Worm (Caenorhabditis elegans): Measurements from ENCODE around the gene Y53F4B.7.

DNA sequence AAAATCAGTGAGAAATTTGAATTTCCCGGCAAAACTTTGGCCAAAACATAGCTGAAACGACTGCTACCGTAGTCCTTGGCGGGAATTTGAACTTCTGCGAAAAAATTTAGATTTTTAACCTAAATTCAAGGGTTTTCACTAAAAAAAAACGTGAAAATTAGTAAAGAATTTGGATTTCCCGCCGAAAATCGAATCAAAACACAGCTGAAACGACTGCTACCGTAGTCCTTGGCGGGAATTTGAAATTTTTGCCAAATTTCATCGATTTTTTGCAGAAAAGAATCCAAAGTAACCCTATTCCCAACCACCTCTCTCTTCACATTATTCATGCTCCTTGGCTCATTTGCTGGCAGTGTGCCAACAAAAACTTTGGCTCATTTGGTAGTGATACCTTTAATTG, 32.4 kb downstream of the Y53F4B.7 start:
- TF ChIP-seq ceh-20 (GFP tag; IDR thresholded peaks at IDR 0.05): no peak
- TF ChIP-seq daf-8 (GFP tag; IDR thresholded peaks at IDR 0.05): no peak
- TF ChIP-seq snpc-4 (tag; optimal IDR thresholded peaks at IDR 0.05): no peak
- peak in 1 of 2 experiments; percentile 56 for TF ChIP-seq lsy-2 (tag; optimal IDR thresholded peaks at IDR 0.05)
- TF ChIP-seq spr-3 (GFP tag; optimal IDR thresholded peaks at IDR 0.05): no peak
- no peak for TF ChIP-seq Y5F2A.4 (GFP tag; optimal IDR thresholded peaks at IDR 0.05)
- no peak for TF ChIP-seq fos-1 (tag; optimal IDR thresholded peaks at IDR 0.05)
- no peak for TF ChIP-seq unc-62 (GFP tag; optimal IDR thresholded peaks at IDR 0.05 in 1 of 2)
- TF ChIP-seq unc-62 (tag; optimal IDR thresholded peaks at IDR 0.05): no peak
- TF ChIP-seq zag-1 (tag; optimal IDR thresholded peaks at IDR 0.05): no peak
- TF ChIP-seq hmg-1.1 (GFP tag; IDR thresholded peaks at IDR 0.05): no peak

Measured in whole organism, L4 larva.